Worm (Caenorhabditis elegans): ENCODE data around the gene F49F1.9.

- TF ChIP-seq ama-1 (optimal IDR thresholded peaks at IDR 0.05) (no peak), aly-2 (tag; optimal IDR thresholded peaks at IDR 0.05) (no peak), fos-1 (tag; optimal IDR thresholded peaks at IDR 0.05) (no peak), Y55F3AM.14 (GFP tag; optimal IDR thresholded peaks at IDR 0.05) (no peak), mdl-1 (tag; optimal IDR thresholded peaks at IDR 0.05) (no peak), unc-62 (GFP tag; optimal IDR thresholded peaks at IDR 0.05) (no peak)
Observed at ce11 chrIV:4115634-4116033, 21.7 kb downstream of the F49F1.9 start, which contains the start of the genes F49F1.4 and F49F1.2.
